Worm (Caenorhabditis elegans): ENCODE measurements around the gene Y25C1A.2.
A peak's percentile ranks its signal among the peaks of the same experiment; 100 is the strongest.

Y25C1A.2 gene

DNA sequence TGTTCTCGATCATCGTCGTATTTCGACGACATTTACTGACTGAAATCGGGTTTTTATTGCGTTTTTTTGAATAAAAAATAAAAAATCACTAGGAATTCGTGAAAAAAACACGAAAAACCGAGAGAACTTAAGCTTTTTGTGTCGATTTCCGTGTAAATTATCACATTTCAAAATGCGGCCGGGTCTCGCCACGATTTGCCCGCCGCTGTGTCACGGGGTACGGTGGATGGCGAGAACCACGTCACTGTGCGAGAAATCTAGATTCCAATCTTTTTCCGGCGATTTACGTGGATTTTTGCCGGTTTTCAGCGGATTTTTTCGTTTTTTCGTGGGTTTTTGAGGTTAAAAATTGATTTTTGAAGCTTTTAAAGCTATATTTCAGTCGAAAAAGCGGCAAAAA, 35.5 kb upstream of the Y25C1A.2 start, which contains the start of gene Y25C1A.8 (continued):
- TF ChIP-seq F57C9.4 (tag; optimal IDR thresholded peaks at IDR 0.05) (peak; percentile 67), ceh-27 (GFP tag; optimal IDR thresholded peaks at IDR 0.05) (no peak), ztf-26 (tag; optimal IDR thresholded peaks at IDR 0.05) (peak; percentile 83), T07F8.4 (tag; optimal IDR thresholded peaks at IDR 0.05) (no peak), madf-10 (tag; optimal IDR thresholded peaks at IDR 0.05) (peak; percentile 51), cebp-1 (GFP tag; IDR thresholded peaks at IDR 0.05) (peak; percentile 86), cebp-1 (tag; optimal IDR thresholded peaks at IDR 0.05) (peak; percentile 95), F37B4.10 (GFP tag; IDR thresholded peaks at IDR 0.05) (no peak), Y79H2A.3 (GFP tag; conservative IDR thresholded peaks at IDR 0.05) (no peak), lin-40 (tag; optimal IDR thresholded peaks at IDR 0.05) (peak; percentile 94), tlf-1 (GFP tag; optimal IDR thresholded peaks at IDR 0.05) (no peak), attf-3 (GFP tag; conservative IDR thresholded peaks at IDR 0.05) (no peak), ceh-100 (GFP tag; IDR thresholded peaks at IDR 0.05) (peak; percentile 83), attf-5 (GFP tag; optimal IDR thresholded peaks at IDR 0.05) (peak; percentile 83), hrde-1 (tag; optimal IDR thresholded peaks at IDR 0.05; ENCODE audit: borderline replicate concordance) (no peak), lin-26 (GFP tag; IDR thresholded peaks at IDR 0.05) (no peak), akir-1 (GFP tag; optimal IDR thresholded peaks at IDR 0.05) (no peak), hlh-26 (GFP tag; conservative IDR thresholded peaks at IDR 0.05) (no peak), efl-1 (GFP tag; optimal IDR thresholded peaks at IDR 0.05) (peak; percentile 51), zim-3 (tag; optimal IDR thresholded peaks at IDR 0.05) (peak; percentile 53), let-607 (tag; optimal IDR thresholded peaks at IDR 0.05) (peak; percentile 97 to 98), ztf-18 (tag; optimal IDR thresholded peaks at IDR 0.05) (peak; percentile 52), K11D2.4 (GFP tag; IDR thresholded peaks at IDR 0.05) (no peak; the same call in 1 of the 2 replicates), Y67H2A.10 (GFP tag; conservative IDR thresholded peaks at IDR 0.05) (no peak), ztf-22 (GFP tag; optimal IDR thresholded peaks at IDR 0.05) (no peak), nhr-120 (GFP tag; IDR thresholded peaks at IDR 0.05) (no peak), F33H1.4 (GFP tag; IDR thresholded peaks at IDR 0.05) (peak; percentile 100), nfya-1 (tag; optimal IDR thresholded peaks at IDR 0.05; ENCODE audit: borderline replicate concordance, insufficient read depth) (no peak), athp-1 (tag; optimal IDR thresholded peaks at IDR 0.05) (peak; percentile 62), lsy-27 (tag; optimal IDR thresholded peaks at IDR 0.05; ENCODE audit: borderline replicate concordance, insufficient read depth) (no peak), snpc-4 (GFP tag; optimal IDR thresholded peaks at IDR 0.05) (peak; percentile 63), snpc-4 (tag; optimal IDR thresholded peaks at IDR 0.05) (peak in 3 of 4 experiments; percentile 71 to 73 (median 73)), repo-1 (tag; optimal IDR thresholded peaks at IDR 0.05) (peak; percentile 91), ceh-91 (GFP tag; IDR thresholded peaks at IDR 0.05) (peak; percentile 63; the same call in 1 of the 2 replicates), fkh-3 (tag; optimal IDR thresholded peaks at IDR 0.05) (no peak), D2030.7 (GFP tag; IDR thresholded peaks at IDR 0.05) (peak; percentile 75; the same call in 1 of the 2 replicates), unc-130 (GFP tag; optimal IDR thresholded peaks at IDR 0.05) (no peak), F39B2.1 (GFP tag; IDR thresholded peaks at IDR 0.05) (no peak), lin-54 (GFP tag; optimal IDR thresholded peaks at IDR 0.05) (peak; percentile 90), somi-1 (GFP tag; optimal IDR thresholded peaks at IDR 0.05) (no peak), sdz-38 (tag; optimal IDR thresholded peaks at IDR 0.05) (no peak), atf-7 (tag; optimal IDR thresholded peaks at IDR 0.05) (peak; percentile 97), ets-4 (GFP tag; optimal IDR thresholded peaks at IDR 0.05) (peak; percentile 78), ZK185.1 (tag; optimal IDR thresholded peaks at IDR 0.05; ENCODE audit: poor library complexity, severe bottlenecking) (no peak), chd-7 (tag; optimal IDR thresholded peaks at IDR 0.05) (no peak)
